Fruit fly (Drosophila melanogaster) whole organism, embryonic: ENCODE results near the gene cue.

ENCODE experiments used
- CG10431 ChIP-seq: fragments of 200-800 bp; sonication (Bioruptor generic); optimal IDR thresholded peaks from 3 replicates; lab custom pipeline; 2018; ENCODE audit warnings: missing biosample characterization, mild to moderate bottlenecking, missing genetic modification characterization
- CG10543 ChIP-seq: fragments of 200-800 bp; sonication (Bioruptor generic); optimal IDR thresholded peaks from 3 replicates; lab custom pipeline; 2017; ENCODE audit warnings: missing biosample characterization, mild to moderate bottlenecking, missing genetic modification characterization, moderate library complexity
- CG10979 ChIP-seq: fragments of 200-800 bp; sonication (Bioruptor generic); optimal IDR thresholded peaks from 2 replicates; lab custom pipeline; 2018; ENCODE audit warnings: missing biosample characterization, mild to moderate bottlenecking, missing genetic modification characterization, moderate library complexity
- CG11504 ChIP-seq: fragments of 200-800 bp; sonication (Bioruptor generic); optimal IDR thresholded peaks from 3 replicates; lab custom pipeline; 2019; ENCODE audit warnings: missing biosample characterization, mild to moderate bottlenecking, missing genetic modification characterization, moderate library complexity
- CG12219 ChIP-seq: fragments of 200-800 bp; sonication (Bioruptor generic); optimal IDR thresholded peaks from 3 replicates; lab custom pipeline; 2018; ENCODE audit warnings: missing biosample characterization, mild to moderate bottlenecking, missing genetic modification characterization
- CG12659 ChIP-seq: fragments of 200-800 bp; sonication (Bioruptor generic); optimal IDR thresholded peaks from 3 replicates; lab custom pipeline; 2017; ENCODE audit warnings: mild to moderate bottlenecking, missing biosample characterization, missing genetic modification reagents, missing genetic modification characterization
- CG14710 ChIP-seq: fragments of 200-800 bp; sonication (Bioruptor generic); optimal IDR thresholded peaks from 3 replicates; lab custom pipeline; 2019; ENCODE audit warnings: missing biosample characterization, mild to moderate bottlenecking, missing genetic modification characterization, moderate library complexity
- CG14860 ChIP-seq: fragments of 200-800 bp; sonication (Bioruptor generic); IDR thresholded peaks from 3 replicates; pipeline ENCODE4 v1.3.6; 2022; ENCODE audit warnings: missing biosample characterization, missing genetic modification characterization; ENCODE audit not compliant: partially characterized antibody
- CG1603 ChIP-seq: fragments of 200-800 bp; sonication (Bioruptor generic); optimal IDR thresholded peaks from 2 replicates; lab custom pipeline; 2019; ENCODE audit warnings: missing biosample characterization, mild to moderate bottlenecking, missing genetic modification characterization, moderate library complexity
- CG1647 ChIP-seq: fragments of 200-800 bp; sonication (Bioruptor generic); optimal IDR thresholded peaks from 3 replicates; lab custom pipeline; 2016; ENCODE audit warnings: missing biosample characterization, missing genetic modification characterization
- CG2116 ChIP-seq: fragments of 200-800 bp; sonication (Bioruptor generic); optimal IDR thresholded peaks from 3 replicates; lab custom pipeline; 2018; ENCODE audit warnings: missing biosample characterization, mild to moderate bottlenecking, missing genetic modification characterization
- CG42726 ChIP-seq: fragments of 200-800 bp; sonication (Bioruptor generic); IDR thresholded peaks from 2 replicates; pipeline ENCODE4 v1.3.6; 2022; ENCODE audit warnings: missing biosample characterization, missing genetic modification characterization; ENCODE audit not compliant: partially characterized antibody
- CG5180 ChIP-seq: fragments of 200-800 bp; sonication (Bioruptor generic); optimal IDR thresholded peaks from 3 replicates; lab custom pipeline; 2017; ENCODE audit warnings: missing biosample characterization, missing genetic modification characterization, mild to moderate bottlenecking, moderate library complexity, missing genetic modification reagents
- CG6813 ChIP-seq: fragments of 200-800 bp; sonication (Bioruptor generic); optimal IDR thresholded peaks from 2 replicates; lab custom pipeline; 2017; ENCODE audit warnings: missing biosample characterization, missing genetic modification characterization, mild to moderate bottlenecking, moderate library complexity, missing genetic modification reagents
- CG9797 ChIP-seq: fragments of 200-800 bp; sonication (Bioruptor generic); optimal IDR thresholded peaks from 3 replicates; lab custom pipeline; 2018; ENCODE audit warnings: missing biosample characterization, mild to moderate bottlenecking, missing genetic modification characterization
- CrebB ChIP-seq: fragments of 200-800 bp; sonication (Bioruptor generic); optimal IDR thresholded peaks from 3 replicates; lab custom pipeline; 2018; ENCODE audit warnings: missing biosample characterization, mild to moderate bottlenecking, missing genetic modification characterization
- D ChIP-seq, 2 experiments: fragments of 200-800 bp in 1 of 2; fragments of >200 bp in 1 of 2; sonication (Bioruptor generic) in 1 of 2; optimal IDR thresholded peaks; 2 replicates in 1 of 2; 3 replicates in 1 of 2; lab custom pipeline; 2017; ENCODE audit warnings: mild to moderate bottlenecking in 1 of 2, missing biosample characterization in 1 of 2, missing genetic modification characterization in 1 of 2, missing genetic modification reagents in 1 of 2
- Dp ChIP-seq: fragments of 200-800 bp; sonication (Bioruptor generic); optimal IDR thresholded peaks from 2 replicates; lab custom pipeline; 2018; ENCODE audit warnings: missing biosample characterization, mild to moderate bottlenecking, missing genetic modification characterization, moderate library complexity
- E2f2 ChIP-seq: fragments of 200-800 bp; sonication (Bioruptor generic); IDR thresholded peaks from 2 replicates; pipeline ENCODE4 v1.3.6; 2022; ENCODE audit warnings: missing biosample characterization, missing genetic modification characterization
- ERR ChIP-seq: fragments of 200-800 bp; sonication (Bioruptor generic); optimal IDR thresholded peaks from 2 replicates; lab custom pipeline; 2016; ENCODE audit warnings: missing biosample characterization, missing genetic modification characterization
- Elba2 ChIP-seq: fragments of 200-800 bp; sonication (Bioruptor generic); optimal IDR thresholded peaks from 3 replicates; lab custom pipeline; 2016; ENCODE audit warnings: missing biosample characterization, missing genetic modification characterization
- Hmx ChIP-seq: fragments of 200-800 bp; sonication (Bioruptor generic); optimal IDR thresholded peaks from 2 replicates; lab custom pipeline; 2016; ENCODE audit warnings: missing biosample characterization, missing genetic modification characterization
- Kr ChIP-seq: fragments of 200-800 bp; sonication (Bioruptor generic); optimal IDR thresholded peaks from 2 replicates; lab custom pipeline; 2017; ENCODE audit warnings: missing biosample characterization, mild to moderate bottlenecking, missing genetic modification characterization
- Mes4 ChIP-seq: fragments of 200-800 bp; sonication (Bioruptor generic); optimal IDR thresholded peaks from 2 replicates; lab custom pipeline; 2016; ENCODE audit warnings: missing biosample characterization, missing genetic modification characterization
- Nf-YB ChIP-seq: fragments of 200-800 bp; sonication (Bioruptor generic); optimal IDR thresholded peaks from 3 replicates; lab custom pipeline; 2019; ENCODE audit warnings: missing biosample characterization, mild to moderate bottlenecking, missing genetic modification characterization, moderate library complexity
- Nf-YC ChIP-seq: fragments of 200-800 bp; optimal IDR thresholded peaks from 3 replicates; lab custom pipeline; 2019; ENCODE audit warnings: missing biosample characterization, mild to moderate bottlenecking, missing genetic modification characterization, moderate library complexity
- Rfx ChIP-seq: fragments of 200-800 bp; sonication (Bioruptor generic); IDR thresholded peaks from 2 replicates; pipeline ENCODE4 v1.3.6; 2022; ENCODE audit warnings: missing biosample characterization, missing genetic modification characterization
- Sry-δ ChIP-seq: fragments of 200-800 bp; sonication (Bioruptor generic); optimal IDR thresholded peaks from 2 replicates; lab custom pipeline; 2016; ENCODE audit warnings: missing biosample characterization, missing genetic modification characterization
- aop ChIP-seq: fragments of 200-800 bp; sonication (Bioruptor generic); IDR thresholded peaks from 2 replicates; pipeline ENCODE4 v1.3.6; 2022; ENCODE audit warnings: missing biosample characterization, missing genetic modification characterization
- az2 ChIP-seq: fragments of 200-800 bp; sonication (Bioruptor generic); optimal IDR thresholded peaks from 3 replicates; lab custom pipeline; 2016; ENCODE audit warnings: missing biosample characterization, missing genetic modification characterization
- bbx ChIP-seq: fragments of 200-800 bp; sonication (Bioruptor generic); IDR thresholded peaks from 2 replicates; pipeline ENCODE4 v1.3.6; 2022; ENCODE audit warnings: missing biosample characterization, missing genetic modification characterization; ENCODE audit not compliant: partially characterized antibody
- bowl ChIP-seq: fragments of 200-800 bp; sonication (Bioruptor generic); IDR thresholded peaks from 2 replicates; pipeline ENCODE4 v1.3.6; 2022; ENCODE audit warnings: missing biosample characterization, missing genetic modification characterization
- cas ChIP-seq: fragments of 200-800 bp; sonication (Bioruptor generic); IDR thresholded peaks from 2 replicates; pipeline ENCODE4 v1.3.6; 2022; ENCODE audit warnings: missing biosample characterization, missing genetic modification characterization
- dan ChIP-seq: fragments of 200-800 bp; sonication (Bioruptor generic); IDR thresholded peaks from 2 replicates; pipeline ENCODE4 v1.3.6; 2022; ENCODE audit warnings: missing biosample characterization, missing genetic modification characterization
- dimm ChIP-seq: fragments of 200-800 bp; sonication (Bioruptor generic); IDR thresholded peaks from 2 replicates; pipeline ENCODE4 v1.3.6; 2022; ENCODE audit warnings: missing biosample characterization, missing genetic modification characterization
- gem ChIP-seq: fragments of 200-800 bp; sonication (Bioruptor generic); optimal IDR thresholded peaks from 2 replicates; lab custom pipeline; 2019; ENCODE audit warnings: missing biosample characterization, mild to moderate bottlenecking, missing genetic modification characterization, moderate library complexity
- hb ChIP-seq: fragments of 200-800 bp; sonication (Bioruptor generic); IDR thresholded peaks from 3 replicates; pipeline ENCODE4 v1.3.6; 2022; ENCODE audit warnings: missing biosample characterization, missing genetic modification characterization; ENCODE audit not compliant: partially characterized antibody
- hbn ChIP-seq: fragments of 200-800 bp; sonication (Bioruptor generic); IDR thresholded peaks from 2 replicates; pipeline ENCODE4 v1.3.6; 2022; ENCODE audit warnings: missing biosample characterization, missing genetic modification characterization; ENCODE audit not compliant: partially characterized antibody
- lbe ChIP-seq: fragments of 200-800 bp; sonication (Bioruptor generic); optimal IDR thresholded peaks from 2 replicates; lab custom pipeline; 2016; ENCODE audit warnings: missing biosample characterization, mild to moderate bottlenecking, missing genetic modification characterization
- lilli ChIP-seq: fragments of 200-800 bp; sonication (Bioruptor generic); optimal IDR thresholded peaks from 3 replicates; lab custom pipeline; 2016; ENCODE audit warnings: missing biosample characterization, missing genetic modification characterization
- nerfin-1 ChIP-seq: fragments of 200-800 bp; sonication (Bioruptor generic); optimal IDR thresholded peaks from 3 replicates; lab custom pipeline; 2019; ENCODE audit warnings: missing biosample characterization, mild to moderate bottlenecking, missing genetic modification characterization, moderate library complexity
- onecut ChIP-seq: fragments of 200-800 bp; sonication (Bioruptor generic); IDR thresholded peaks from 2 replicates; pipeline ENCODE4 v1.3.6; 2022; ENCODE audit warnings: missing biosample characterization, missing genetic modification characterization
- otp ChIP-seq: fragments of 200-800 bp; sonication (Bioruptor generic); IDR thresholded peaks from 3 replicates; pipeline ENCODE4, ENCODE4 v1.3.6; 2022; ENCODE audit warnings: missing biosample characterization, missing genetic modification characterization
- scrt ChIP-seq: fragments of 200-800 bp; sonication (Bioruptor generic); optimal IDR thresholded peaks from 2 replicates; lab custom pipeline; 2018; ENCODE audit warnings: missing biosample characterization, mild to moderate bottlenecking, missing genetic modification characterization, moderate library complexity
- sd ChIP-seq: fragments of 200-800 bp; sonication (Bioruptor generic); optimal IDR thresholded peaks from 3 replicates; lab custom pipeline; 2018; ENCODE audit warnings: missing biosample characterization, mild to moderate bottlenecking, missing genetic modification characterization, moderate library complexity
- slbo ChIP-seq: fragments of 200-800 bp; sonication (Bioruptor generic); IDR thresholded peaks from 2 replicates; pipeline ENCODE4 v1.3.6; 2022; ENCODE audit warnings: missing biosample characterization, missing genetic modification characterization
- sr ChIP-seq: fragments of 200-800 bp; sonication (Bioruptor generic); IDR thresholded peaks from 3 replicates; pipeline ENCODE4 v1.3.6; 2022; ENCODE audit warnings: missing biosample characterization, missing genetic modification characterization
- tgo ChIP-seq: fragments of 200-800 bp; sonication (Bioruptor generic); IDR thresholded peaks from 3 replicates; pipeline ENCODE4 v1.3.6; 2022; ENCODE audit warnings: missing biosample characterization, missing genetic modification characterization
- zf30C ChIP-seq: fragments of 200-800 bp; sonication (Bioruptor generic); optimal IDR thresholded peaks from 3 replicates; lab custom pipeline; 2018; ENCODE audit warnings: missing biosample characterization, mild to moderate bottlenecking, missing genetic modification characterization

The cue gene

DNA sequence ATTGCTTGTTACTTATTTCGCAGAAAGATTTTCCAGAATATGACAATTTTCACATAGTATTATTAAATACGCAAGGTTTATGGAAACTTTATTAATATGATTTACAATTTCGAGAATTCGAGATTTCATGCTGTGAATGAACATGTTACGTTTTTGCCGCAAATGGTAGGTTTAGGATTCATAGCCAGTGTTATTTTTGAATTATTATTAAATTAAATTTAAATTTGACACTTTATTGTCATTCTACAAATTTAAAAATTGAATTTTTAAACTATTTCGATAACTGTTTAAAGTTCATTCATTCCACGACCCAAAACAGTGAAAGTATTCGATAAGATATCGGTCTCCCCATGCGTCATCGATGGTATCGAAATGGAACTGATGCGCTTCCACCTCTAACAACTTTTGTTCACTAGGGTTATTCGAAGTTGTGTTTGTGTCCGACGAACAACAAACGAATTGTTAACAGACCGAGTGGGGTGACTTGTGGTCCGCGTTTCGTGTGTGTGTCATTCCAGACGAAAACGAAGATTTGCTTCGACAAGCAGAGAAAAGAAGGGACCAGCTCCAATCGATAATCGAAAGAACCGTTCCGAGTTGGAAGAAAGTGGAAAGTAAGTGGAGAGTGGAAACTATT lies 28.7 kb upstream of the cue start, which contains the start of the genes CG32313 and Pcyt1 (continued):
- TF ChIP-seq CG1647 (no peak), aop (GFP tag; lab: Robert Waterston, UW) (no peak), tgo (GFP tag; lab: Robert Waterston, UW) (no peak), lilli (GFP tag; lab: Kevin White, UChicago) (peak; percentile 40), scrt (GFP tag; lab: Kevin White, UChicago) (peak; percentile 35), bbx (peak; percentile 94), slbo (GFP tag; lab: Robert Waterston, UW) (peak; percentile 39; the same call in 1 of the 2 replicates), onecut (GFP tag; lab: Robert Waterston, UW) (no peak), zf30C (GFP tag; lab: Kevin White, UChicago) (no peak), D (optimal IDR thresholded peaks at IDR 0.05; lab: Kevin White, UChicago) (no peak), D (GFP tag; optimal IDR thresholded peaks at IDR 0.05; lab: Kevin White, UChicago) (no peak), Sry-δ (GFP tag; lab: Kevin White, UChicago) (peak; percentile 96), bowl (GFP tag; lab: Robert Waterston, UW) (no peak), dan (GFP tag; lab: Robert Waterston, UW) (no peak), Rfx (GFP tag; lab: Robert Waterston, UW) (peak; percentile 23; the same call in 1 of the 2 replicates), CG6813 (no peak), CG1603 (tag; lab: Kevin White, UChicago) (peak; percentile 77), sr (GFP tag; lab: Robert Waterston, UW) (no peak), hbn (peak; percentile 81), hb (GFP tag; lab: Robert Waterston, UW) (peak; percentile 79), CG14710 (tag; lab: Kevin White, UChicago) (peak; percentile 54), CG14860 (GFP tag; lab: Robert Waterston, UW) (peak; percentile 86), CG12659 (GFP tag; lab: Kevin White, UChicago) (peak; percentile 62), dimm (GFP tag; lab: Robert Waterston, UW) (no peak), Hmx (GFP tag; lab: Kevin White, UChicago) (no peak), Dp (GFP tag; lab: Kevin White, UChicago) (peak; percentile 79), lbe (GFP tag; lab: Kevin White, UChicago) (no peak), Mes4 (GFP tag; lab: Kevin White, UChicago) (no peak), CG10431 (GFP tag; lab: Kevin White, UChicago) (no peak), Kr (no peak), CG2116 (GFP tag; lab: Kevin White, UChicago) (peak; percentile 86), sd (peak; percentile 75), CG42726 (GFP tag; lab: Robert Waterston, UW) (peak; percentile 86), ERR (GFP tag; lab: Kevin White, UChicago) (peak; percentile 38), otp (GFP tag; lab: Robert Waterston, UW) (no peak), gem (tag; lab: Kevin White, UChicago) (peak; percentile 3), CG10979 (tag; lab: Kevin White, UChicago) (peak; percentile 11), Elba2 (GFP tag; lab: Kevin White, UChicago) (no peak), CG11504 (no peak), CG12219 (GFP tag; lab: Kevin White, UChicago) (peak; percentile 34), E2f2 (GFP tag; lab: Robert Waterston, UW) (peak; percentile 81), az2 (no peak), Nf-YB (GFP tag; lab: Kevin White, UChicago) (no peak), Nf-YC (tag; lab: Kevin White, UChicago) (peak; percentile 33), cas (no peak), CG5180 (GFP tag; lab: Kevin White, UChicago) (peak; percentile 27), CG9797 (GFP tag; lab: Kevin White, UChicago) (peak; percentile 31), CrebB (tag; lab: Kevin White, UChicago) (no peak), CG10543 (GFP tag; lab: Kevin White, UChicago) (peak; percentile 44), nerfin-1 (tag; lab: Kevin White, UChicago) (peak; percentile 92)
